Fruit fly (Drosophila melanogaster) whole organism, prepupa: ENCODE measurements around the gene Usp10.

Source experiments
- CG7368 ChIP-seq: fragments of 200-800 bp; sonication (Bioruptor generic); optimal IDR thresholded peaks from 3 replicates; lab custom pipeline; 2016; ENCODE audit warnings: missing biosample characterization, missing genetic modification characterization
- Smox ChIP-seq: fragments of 200-800 bp; sonication (Bioruptor generic); optimal IDR thresholded peaks from 3 replicates; lab custom pipeline; 2016; ENCODE audit warnings: missing biosample characterization, missing genetic modification characterization
- acj6 ChIP-seq: fragments of 200-800 bp; sonication (Bioruptor generic); optimal IDR thresholded peaks from 3 replicates; lab custom pipeline; 2016; ENCODE audit warnings: missing biosample characterization, missing genetic modification characterization
- dac ChIP-seq: fragments of 200-800 bp; sonication (Bioruptor generic); optimal IDR thresholded peaks from 2 replicates; lab custom pipeline; 2017; ENCODE audit warnings: missing biosample characterization, mild to moderate bottlenecking, missing genetic modification characterization
- salr ChIP-seq, 2 experiments: fragments of 200-800 bp; sonication (Bioruptor generic); optimal IDR thresholded peaks; 3 replicates each; lab custom pipeline; 2016 to 2018; ENCODE audit warnings: missing biosample characterization in 2 of 2, missing genetic modification characterization in 2 of 2, mild to moderate bottlenecking in 1 of 2

- TF ChIP-seq dac (GFP tag; lab: Kevin White, UChicago) (no peak), acj6 (GFP tag; lab: Kevin White, UChicago) (no peak), salr (GFP tag; optimal IDR thresholded peaks at IDR 0.05; lab: Kevin White, UChicago) (no peak), CG7368 (GFP tag; lab: Kevin White, UChicago) (no peak), Smox (GFP tag; lab: Kevin White, UChicago) (no peak)
These were observed 42.0 kb downstream of the Usp10 start, which contains the start of gene Glut1 for dm6 chr3L:913682-914081.
